Worm (Caenorhabditis elegans) whole organism, L1 larva: Measurements from ENCODE around the gene C44C10.9.
A peak's percentile ranks its signal among the peaks of the same experiment; 100 is the strongest.

Experiments used
- C04F5.9 ChIP-seq: sonication (generic microtip); optimal IDR thresholded peaks from 2 replicates; lab custom pipeline; 2016; ENCODE audit warnings: missing genetic modification characterization, missing compliant biosample characterization
- C16A3.4 ChIP-seq: fragments of 150-350 bp; optimal IDR thresholded peaks from 2 replicates; lab custom pipeline; 2014; ENCODE audit warnings: missing biosample characterization, missing genetic modification characterization
- C34B4.2 ChIP-seq: sonication (generic microtip); optimal IDR thresholded peaks from 2 replicates; lab custom pipeline; 2017; ENCODE audit warnings: mild to moderate bottlenecking, missing genetic modification characterization, missing compliant biosample characterization
- Y116A8C.19 ChIP-seq: sonication (generic microtip); optimal IDR thresholded peaks from 2 replicates; lab custom pipeline; 2016; ENCODE audit warnings: missing compliant biosample characterization, missing genetic modification characterization, borderline replicate concordance
- ama-1 ChIP-seq: fragments of 150-350 bp; optimal IDR thresholded peaks from 2 replicates; lab custom pipeline; 2014
- ceh-8 ChIP-seq: fragments of 200-800 bp; sonication (Bioruptor generic); optimal IDR thresholded peaks from 2 replicates; lab custom pipeline; 2018; ENCODE audit warnings: mild to moderate bottlenecking, missing genetic modification characterization, moderate library complexity, missing compliant biosample characterization
- ceh-82 ChIP-seq, 3 experiments: fragments of 150-350 bp in 1 of 3; sonication (generic microtip) in 2 of 3; optimal IDR thresholded peaks; 2 replicates each; lab custom pipeline; 2014 to 2017; ENCODE audit warnings: missing biosample characterization in 3 of 3, missing genetic modification characterization in 3 of 3
- ceh-88 ChIP-seq: fragments of 200-800 bp; sonication (Bioruptor generic); IDR thresholded peaks from 2 replicates; pipeline ENCODE4 v1.3.6; 2022; ENCODE audit warnings: missing genetic modification characterization, missing compliant biosample characterization
- ceh-90 ChIP-seq: sonication (generic microtip); optimal IDR thresholded peaks from 2 replicates; lab custom pipeline; 2016; ENCODE audit warnings: missing genetic modification characterization, missing compliant biosample characterization
- ces-1 ChIP-seq: fragments of 150-350 bp; optimal IDR thresholded peaks from 2 replicates; lab custom pipeline; 2014; ENCODE audit warnings: missing biosample characterization, missing genetic modification reagents, missing genetic modification characterization
- dsc-1 ChIP-seq: sonication (generic microtip); optimal IDR thresholded peaks from 2 replicates; lab custom pipeline; 2016; ENCODE audit warnings: mild to moderate bottlenecking, missing genetic modification characterization, missing compliant biosample characterization
- efl-3 ChIP-seq: fragments of 200-800 bp; sonication (Bioruptor generic); optimal IDR thresholded peaks from 2 replicates; lab custom pipeline; 2018; ENCODE audit warnings: mild to moderate bottlenecking, missing genetic modification characterization, missing compliant biosample characterization
- egl-13 ChIP-seq: sonication (generic microtip); optimal IDR thresholded peaks from 2 replicates; lab custom pipeline; 2016; ENCODE audit warnings: missing genotype, missing genetic modification reagents, missing genetic modification characterization, missing compliant biosample characterization
- egl-27 ChIP-seq, 2 experiments: fragments of 150-350 bp in 1 of 2; sonication (generic microtip); optimal IDR thresholded peaks; 3 replicates each; lab custom pipeline; 2017 to 2018; ENCODE audit warnings: missing biosample characterization in 2 of 2, missing genetic modification characterization in 2 of 2, missing genetic modification reagents in 2 of 2
- elt-2 ChIP-seq: sonication (generic microtip); optimal IDR thresholded peaks from 2 replicates; lab custom pipeline; 2016; ENCODE audit warnings: missing genetic modification characterization, mild to moderate bottlenecking, inconsistent platforms, missing compliant biosample characterization, missing genetic modification reagents
- fkh-10 ChIP-seq: sonication (generic microtip); optimal IDR thresholded peaks from 2 replicates; lab custom pipeline; 2017; ENCODE audit warnings: missing biosample characterization, missing genetic modification reagents, missing genetic modification characterization
- fkh-4 ChIP-seq: sonication (generic microtip); optimal IDR thresholded peaks from 2 replicates; lab custom pipeline; 2016; ENCODE audit warnings: missing compliant biosample characterization, missing genetic modification characterization, borderline replicate concordance
- hlh-4 ChIP-seq: sonication (generic microtip); optimal IDR thresholded peaks from 2 replicates; lab custom pipeline; 2016; ENCODE audit warnings: mild to moderate bottlenecking, missing genetic modification characterization, missing compliant biosample characterization
- isw-1 ChIP-seq: fragments of 200-800 bp; sonication (Bioruptor generic); IDR thresholded peaks from 2 replicates; pipeline ENCODE4 v1.3.6; 2022; ENCODE audit warnings: missing genetic modification characterization, missing compliant biosample characterization
- jun-1 ChIP-seq: fragments of 150-350 bp; optimal IDR thresholded peaks from 2 replicates; lab custom pipeline; 2014; ENCODE audit warnings: missing biosample characterization, missing genetic modification reagents, missing genetic modification characterization
- lin-14 ChIP-seq: fragments of 200-800 bp; sonication (Bioruptor generic); optimal IDR thresholded peaks from 2 replicates; lab custom pipeline; 2018; ENCODE audit warnings: mild to moderate bottlenecking, missing genetic modification characterization, moderate library complexity, missing compliant biosample characterization
- lin-15B ChIP-seq: fragments of 150-350 bp; sonication (generic microtip); optimal IDR thresholded peaks from 3 replicates; lab custom pipeline; 2014; ENCODE audit warnings: missing biosample characterization, missing genetic modification characterization
- lin-35 ChIP-seq, 2 experiments: fragments of 150-350 bp; optimal IDR thresholded peaks; 2 replicates each; lab custom pipeline; 2014; ENCODE audit warnings: missing biosample characterization in 2 of 2, missing genetic modification characterization in 2 of 2, missing genetic modification reagents in 2 of 2
- lin-39 ChIP-seq: fragments of 150-350 bp; optimal IDR thresholded peaks from 2 replicates; lab custom pipeline; 2014; ENCODE audit warnings: missing biosample characterization, missing genetic modification reagents, missing genetic modification characterization
- lsy-2 ChIP-seq, 2 experiments: fragments of 150-350 bp; optimal IDR thresholded peaks; 2 replicates each; lab custom pipeline; 2014; ENCODE audit warnings: missing biosample characterization in 2 of 2, missing genetic modification characterization in 2 of 2
- mdl-1 ChIP-seq, 2 experiments: fragments of 150-350 bp; optimal IDR thresholded peaks; 2 replicates each; lab custom pipeline; 2014 to 2017; ENCODE audit warnings: missing biosample characterization in 2 of 2, missing genetic modification characterization in 2 of 2, inconsistent platforms in 1 of 2
- mef-2 ChIP-seq: fragments of 150-350 bp; optimal IDR thresholded peaks from 2 replicates; lab custom pipeline; 2014; ENCODE audit warnings: missing biosample characterization, missing genetic modification characterization
- nhr-12 ChIP-seq: sonication (generic microtip); optimal IDR thresholded peaks from 2 replicates; lab custom pipeline; 2017; ENCODE audit warnings: missing biosample characterization, missing genetic modification characterization
- nhr-20 ChIP-seq: sonication (generic microtip); optimal IDR thresholded peaks from 2 replicates; lab custom pipeline; 2016; ENCODE audit warnings: mild to moderate bottlenecking, missing genetic modification characterization, missing compliant biosample characterization
- nhr-237 ChIP-seq: fragments of 150-350 bp; optimal IDR thresholded peaks from 2 replicates; lab custom pipeline; 2014; ENCODE audit warnings: missing biosample characterization, missing genetic modification characterization
- nhr-47 ChIP-seq: sonication (generic microtip); optimal IDR thresholded peaks from 2 replicates; lab custom pipeline; 2016; ENCODE audit warnings: mild to moderate bottlenecking, missing genetic modification characterization, moderate library complexity, missing compliant biosample characterization
- nhr-76 ChIP-seq: sonication (generic microtip); optimal IDR thresholded peaks from 2 replicates; lab custom pipeline; 2017; ENCODE audit warnings: missing biosample characterization, missing genetic modification characterization
- nhr-84 ChIP-seq: sonication (generic microtip); optimal IDR thresholded peaks from 2 replicates; lab custom pipeline; 2017; ENCODE audit warnings: missing biosample characterization, missing genetic modification characterization
- nhr-90 ChIP-seq: sonication (generic microtip); optimal IDR thresholded peaks from 2 replicates; lab custom pipeline; 2016; ENCODE audit warnings: mild to moderate bottlenecking, missing genetic modification characterization, missing compliant biosample characterization; ENCODE audit not compliant: poor library complexity
- pqm-1 ChIP-seq: sonication (generic microtip); optimal IDR thresholded peaks from 3 replicates; lab custom pipeline; 2017; ENCODE audit warnings: missing biosample characterization, missing genetic modification characterization
- rnt-1 ChIP-seq: sonication (generic microtip); optimal IDR thresholded peaks from 2 replicates; lab custom pipeline; 2016; ENCODE audit warnings: mild to moderate bottlenecking, missing genetic modification characterization, moderate library complexity, missing compliant biosample characterization
- skn-1 ChIP-seq: fragments of 150-350 bp; optimal IDR thresholded peaks from 2 replicates; lab custom pipeline; 2014; ENCODE audit warnings: missing biosample characterization, missing genetic modification characterization
- snpc-4 ChIP-seq: fragments of 150-350 bp; optimal IDR thresholded peaks from 2 replicates; lab custom pipeline; 2014; ENCODE audit warnings: missing biosample characterization, missing genetic modification characterization
- snu-23 ChIP-seq: sonication (generic microtip); optimal IDR thresholded peaks from 2 replicates; lab custom pipeline; 2016; ENCODE audit warnings: missing genetic modification characterization, missing compliant biosample characterization
- sup-37 ChIP-seq: fragments of 200-800 bp; sonication (Bioruptor generic); optimal IDR thresholded peaks from 2 replicates; lab custom pipeline; 2018; ENCODE audit warnings: mild to moderate bottlenecking, missing genetic modification characterization, missing compliant biosample characterization
- swsn-7 ChIP-seq: sonication (generic microtip); optimal IDR thresholded peaks from 2 replicates; lab custom pipeline; 2016; ENCODE audit warnings: missing genetic modification characterization, missing compliant biosample characterization
- tlp-1 ChIP-seq: fragments of 150-350 bp; optimal IDR thresholded peaks from 2 replicates; lab custom pipeline; 2014; ENCODE audit warnings: missing biosample characterization, missing genetic modification characterization
- unc-62 ChIP-seq: fragments of 150-350 bp; optimal IDR thresholded peaks from 2 replicates; lab custom pipeline; 2014; ENCODE audit warnings: missing biosample characterization, missing genetic modification reagents, missing genetic modification characterization
- unc-86 ChIP-seq: sonication (generic microtip); optimal IDR thresholded peaks from 2 replicates; lab custom pipeline; 2016; ENCODE audit warnings: missing genetic modification characterization, missing compliant biosample characterization
- zag-1 ChIP-seq: fragments of 150-350 bp; optimal IDR thresholded peaks from 2 replicates; lab custom pipeline; 2014; ENCODE audit warnings: missing biosample characterization, missing genetic modification characterization
- zip-4 ChIP-seq: fragments of 200-800 bp; sonication (Bioruptor generic); optimal IDR thresholded peaks from 2 replicates; lab custom pipeline; 2018; ENCODE audit warnings: mild to moderate bottlenecking, missing genetic modification characterization, moderate library complexity, missing compliant biosample characterization
- ztf-11 ChIP-seq, 2 experiments: sonication (generic microtip); optimal IDR thresholded peaks; 2 replicates each; lab custom pipeline; 2016 to 2017; ENCODE audit warnings: missing genetic modification characterization in 2 of 2, missing biosample characterization in 1 of 2, missing compliant biosample characterization in 1 of 2

The C44C10.9 gene

ce11 chrX:11693092-11693491 is 23.2 kb downstream of the C44C10.9 start, which contains the start of gene smcl-1 (continued):
- no peak for TF ChIP-seq ceh-8 (GFP tag; lab: Kevin White, UChicago)
- no peak for TF ChIP-seq lin-15B
- no peak for TF ChIP-seq efl-3 (GFP tag; lab: Kevin White, UChicago)
- no peak for TF ChIP-seq nhr-12 (tag; lab: Kevin White, UChicago)
- TF ChIP-seq ama-1 (lab: Kevin White, UChicago): no peak
- no peak for TF ChIP-seq nhr-237 (tag; lab: Kevin White, UChicago)
- no peak for TF ChIP-seq snpc-4
- TF ChIP-seq nhr-84 (tag; lab: Kevin White, UChicago): no peak
- no peak for TF ChIP-seq Y116A8C.19
- TF ChIP-seq nhr-47: no peak
- no peak for TF ChIP-seq dsc-1 (tag; lab: Kevin White, UChicago)
- TF ChIP-seq lin-14 (GFP tag; lab: Kevin White, UChicago): peak; percentile 85
- TF ChIP-seq C04F5.9 (tag; lab: Kevin White, UChicago): no peak
- TF ChIP-seq rnt-1: peak; percentile 79
- TF ChIP-seq lsy-2 (tag; optimal IDR thresholded peaks at IDR 0.05; lab: Kevin White, UChicago): no peak
- no peak for TF ChIP-seq egl-27 (tag; optimal IDR thresholded peaks at IDR 0.05; lab: Kevin White, UChicago)
- no peak for TF ChIP-seq zag-1 (tag; lab: Kevin White, UChicago)
- no peak for TF ChIP-seq elt-2 (tag; lab: Kevin White, UChicago)
- no peak for TF ChIP-seq jun-1 (tag; lab: Kevin White, UChicago)
- peak; percentile 10 for TF ChIP-seq C16A3.4 (tag; lab: Kevin White, UChicago)
- no peak for TF ChIP-seq snu-23 (GFP tag; lab: Kevin White, UChicago)
- no peak for TF ChIP-seq lin-39 (tag; lab: Kevin White, UChicago)
- TF ChIP-seq egl-13 (tag; lab: Kevin White, UChicago): no peak
- peak; percentile 45 for TF ChIP-seq nhr-20 (tag; lab: Kevin White, UChicago)
- TF ChIP-seq mdl-1 (tag; optimal IDR thresholded peaks at IDR 0.05; lab: Kevin White, UChicago): peak in 1 of 2 experiments; percentile 28
- peak in 1 of 2 experiments; percentile 10 for TF ChIP-seq lin-35 (GFP tag; optimal IDR thresholded peaks at IDR 0.05; lab: Kevin White, UChicago)
- no peak for TF ChIP-seq sup-37 (GFP tag; lab: Kevin White, UChicago)
- peak; percentile 30 for TF ChIP-seq swsn-7 (tag; lab: Kevin White, UChicago)
- no peak for TF ChIP-seq zip-4 (GFP tag; lab: Kevin White, UChicago)
- no peak for TF ChIP-seq unc-62 (GFP tag; lab: Kevin White, UChicago)
- TF ChIP-seq ces-1 (GFP tag; lab: Kevin White, UChicago): no peak
- TF ChIP-seq fkh-4: peak; percentile 14
- no peak for TF ChIP-seq ztf-11 (tag; optimal IDR thresholded peaks at IDR 0.05; lab: Kevin White, UChicago)
- peak; percentile 66 for TF ChIP-seq skn-1 (tag; lab: Kevin White, UChicago)
- TF ChIP-seq ceh-90 (tag; lab: Kevin White, UChicago): no peak
- no peak for TF ChIP-seq tlp-1 (tag; lab: Kevin White, UChicago)
- TF ChIP-seq C34B4.2 (tag; lab: Kevin White, UChicago): no peak
- TF ChIP-seq mef-2 (tag; lab: Kevin White, UChicago): no peak
- no peak for TF ChIP-seq isw-1 (GFP tag; lab: Robert Waterston, UW)
- TF ChIP-seq nhr-76: no peak
- TF ChIP-seq nhr-90 (tag; lab: Kevin White, UChicago): peak; percentile 26
- no peak for TF ChIP-seq fkh-10 (GFP tag; lab: Kevin White, UChicago)
- TF ChIP-seq ceh-88 (GFP tag; lab: Robert Waterston, UW): no peak
- no peak for TF ChIP-seq pqm-1
- peak; percentile 10 to 63 (median 17) for TF ChIP-seq ceh-82 (tag; optimal IDR thresholded peaks at IDR 0.05; lab: Kevin White, UChicago)
- TF ChIP-seq unc-86 (tag; lab: Kevin White, UChicago): no peak
- no peak for TF ChIP-seq hlh-4 (tag; lab: Kevin White, UChicago)
